Worm (Caenorhabditis elegans): ENCODE measurements around the gene sri-18.

- TF ChIP-seq nhr-12 (tag; optimal IDR thresholded peaks at IDR 0.05) = no peak
- no peak for TF ChIP-seq eor-1 (tag; optimal IDR thresholded peaks at IDR 0.05)
- TF ChIP-seq ZK546.5 (tag; optimal IDR thresholded peaks at IDR 0.05) = no peak
- no peak for TF ChIP-seq pqm-1 (tag; optimal IDR thresholded peaks at IDR 0.05)
- no peak for TF ChIP-seq hmg-11 (tag; optimal IDR thresholded peaks at IDR 0.05)
- no peak for TF ChIP-seq tbx-2 (tag; optimal IDR thresholded peaks at IDR 0.05)
- TF ChIP-seq nhr-11 (tag; optimal IDR thresholded peaks at IDR 0.05) = no peak
- no peak for TF ChIP-seq zag-1 (tag; optimal IDR thresholded peaks at IDR 0.05)
- TF ChIP-seq nhr-25 (tag; optimal IDR thresholded peaks at IDR 0.05) = no peak
- no peak for TF ChIP-seq elt-3 (tag; optimal IDR thresholded peaks at IDR 0.05)
Observed at ce11 chrV:10307283-10307682, 46.9 kb upstream of the sri-18 start, which contains the start of gene che-12.

All from whole organism, L3 larva.